Worm (Caenorhabditis elegans) whole organism, L4/young adult: ENCODE measurements around the gene srv-21.

ENCODE experiments used
- W03F9.2 ChIP-seq: fragments of 150-350 bp; optimal IDR thresholded peaks from 2 replicates; lab custom pipeline; 2014; ENCODE audit warnings: missing biosample characterization, missing genetic modification characterization
- dao-5 ChIP-seq: sonication (generic microtip); optimal IDR thresholded peaks from 2 replicates; lab custom pipeline; 2016; ENCODE audit warnings: missing genotype, missing genetic modification characterization, moderate library complexity, missing compliant biosample characterization
- him-1 ChIP-seq: sonication (generic microtip); optimal IDR thresholded peaks from 2 replicates; lab custom pipeline; 2016; ENCODE audit warnings: missing genotype, missing genetic modification reagents, missing genetic modification characterization, missing compliant biosample characterization

DNA sequence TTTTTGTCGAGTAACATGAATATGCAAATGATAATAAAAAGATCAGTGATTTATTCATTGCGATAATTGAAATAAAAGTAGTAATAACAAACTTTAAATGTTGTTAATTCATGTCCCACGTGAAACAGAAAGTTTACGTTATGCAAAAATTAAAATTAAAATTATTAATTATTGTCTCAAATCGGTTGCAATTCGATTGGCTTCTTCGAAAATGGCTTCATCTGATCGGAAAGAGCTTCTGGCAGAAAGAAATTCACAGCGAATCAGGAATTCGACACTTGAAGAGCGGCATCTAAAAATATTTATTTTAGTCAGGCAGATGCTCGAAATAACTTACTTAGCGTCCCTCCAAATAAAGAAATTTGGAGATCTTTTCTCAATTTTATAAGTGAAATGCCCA is 11.3 kb downstream of the srv-21 start, which contains the start of gene spe-27:
- TF ChIP-seq him-1 (tag; lab: Kevin White, UChicago) (no peak), dao-5 (no peak), W03F9.2 (tag; lab: Kevin White, UChicago) (no peak)
